Worm (Caenorhabditis elegans) whole organism, midembryonic: Measurements from ENCODE around the gene srt-41.

Experiments
- cog-1 ChIP-seq: sonication (generic microtip); optimal IDR thresholded peaks from 2 replicates; lab custom pipeline; 2016; ENCODE audit warnings: missing genetic modification characterization, missing compliant biosample characterization
- flt-1 ChIP-seq: fragments of 200-800 bp; sonication (Bioruptor generic); IDR thresholded peaks from 2 replicates; pipeline ENCODE4 v1.3.6; 2022; ENCODE audit warnings: missing genetic modification characterization, missing compliant biosample characterization
- klf-2 ChIP-seq: fragments of 200-800 bp; sonication (Bioruptor generic); conservative IDR thresholded peaks from 2 replicates; pipeline ENCODE4 v1.3.6; 2022; ENCODE audit warnings: missing genetic modification reagents, missing genetic modification characterization, missing compliant biosample characterization

DNA sequence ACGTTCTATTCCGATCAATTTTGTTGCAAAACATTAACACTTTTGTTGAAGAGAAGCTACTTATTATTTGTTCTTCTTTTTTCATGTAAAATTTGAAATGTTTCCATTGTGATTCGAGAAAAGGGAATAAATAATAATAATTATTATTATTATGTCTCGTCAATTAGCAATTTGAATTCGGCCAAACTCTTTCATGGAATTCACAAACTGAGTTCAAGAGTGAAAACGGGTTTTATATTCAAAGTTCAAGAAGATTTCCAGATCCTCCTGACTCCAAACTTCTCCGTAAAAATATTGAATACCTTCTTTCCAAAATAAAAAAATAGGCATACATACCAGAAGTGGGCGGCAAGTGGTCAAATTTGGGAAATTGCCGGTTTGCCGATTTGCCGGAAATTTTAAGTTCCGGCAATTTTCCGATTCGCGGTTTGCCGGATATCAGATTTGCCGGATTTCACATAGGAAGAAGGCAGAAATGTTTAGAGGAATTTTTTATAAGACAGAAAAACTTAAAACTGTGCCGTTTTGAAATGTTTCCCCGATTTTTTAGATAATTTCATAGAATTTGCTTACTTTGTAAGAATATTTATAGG, 2.9 kb upstream of the srt-41 start:
- TF ChIP-seq klf-2 (no peak), flt-1 (no peak), cog-1 (tag; lab: Kevin White, UChicago) (no peak)
